Fruit fly (Drosophila melanogaster) whole organism: ENCODE measurements around the gene eag.
A peak's percentile ranks its signal among the peaks of the same experiment; 100 is the strongest.

Source experiments
- CG8478 ChIP-seq: fragments of >200 bp; optimal IDR thresholded peaks from 2 replicates; lab custom pipeline; 2018; ENCODE audit warnings: inconsistent platforms
- Dll ChIP-seq: fragments of >200 bp; optimal IDR thresholded peaks from 2 replicates; lab custom pipeline; 2017
- EcR ChIP-seq, 2 experiments: fragments of >200 bp; optimal IDR thresholded peaks; 2 replicates each; lab custom pipeline; 2017; ENCODE audit warnings: missing biosample characterization in 2 of 2, missing genetic modification characterization in 2 of 2, missing genetic modification reagents in 2 of 2
- pan ChIP-seq: fragments of >200 bp; optimal IDR thresholded peaks from 2 replicates; lab custom pipeline; 2017
- psq ChIP-seq: fragments of >200 bp; optimal IDR thresholded peaks from 2 replicates; lab custom pipeline; 2017
- usp ChIP-seq: fragments of >200 bp; optimal IDR thresholded peaks from 2 replicates; lab custom pipeline; 2017; ENCODE audit warnings: missing biosample characterization, missing genetic modification characterization, mixed read lengths

eag gene

dm6 chrX:14952845-14953720 is 2.2 kb upstream of the eag start, which contains the start of gene pdgy:
pdgy (minus strand) TSS chrX:14953532.
- no peak for TF ChIP-seq psq
- TF ChIP-seq usp (GFP tag; lab: Kevin White, UChicago): no peak
- peak; percentile 7 for TF ChIP-seq Dll (lab: Kevin White, UChicago)
- no peak for TF ChIP-seq pan
- no peak for TF ChIP-seq EcR (GFP tag; optimal IDR thresholded peaks at IDR 0.05; lab: Kevin White, UChicago)

- TF ChIP-seq psq (no peak), Dll (lab: Kevin White, UChicago) (no peak), usp (GFP tag; lab: Kevin White, UChicago) (no peak), EcR (GFP tag; optimal IDR thresholded peaks at IDR 0.05; lab: Kevin White, UChicago) (no peak), CG8478 (lab: Kevin White, UChicago) (no peak), pan (no peak)
Observed at dm6 chrX:14953896-14954295, 1.4 kb upstream of the eag start.

- TF ChIP-seq usp (GFP tag; lab: Kevin White, UChicago) (no peak), EcR (GFP tag; optimal IDR thresholded peaks at IDR 0.05; lab: Kevin White, UChicago) (no peak), Dll (lab: Kevin White, UChicago) (no peak), CG8478 (lab: Kevin White, UChicago) (no peak), pan (no peak)
Observed at dm6 chrX:14960856-14961255, 5.6 kb downstream of the eag start.

- no peak for TF ChIP-seq Dll (lab: Kevin White, UChicago)
- TF ChIP-seq psq: no peak
- TF ChIP-seq CG8478 (lab: Kevin White, UChicago): no peak
- TF ChIP-seq usp (GFP tag; lab: Kevin White, UChicago): no peak
- TF ChIP-seq pan: no peak
- TF ChIP-seq EcR (GFP tag; optimal IDR thresholded peaks at IDR 0.05; lab: Kevin White, UChicago): no peak
Observed at dm6 chrX:15019413-15019812, 64.1 kb downstream of the eag start.

dm6 chrX:15021021-15021477 is 65.8 kb downstream of the eag start:
- no peak for TF ChIP-seq psq
- no peak for TF ChIP-seq Dll (lab: Kevin White, UChicago)
- TF ChIP-seq EcR (GFP tag; optimal IDR thresholded peaks at IDR 0.05; lab: Kevin White, UChicago): no peak
- no peak for TF ChIP-seq pan
- no peak for TF ChIP-seq CG8478 (lab: Kevin White, UChicago)
- no peak for TF ChIP-seq usp (GFP tag; lab: Kevin White, UChicago)

dm6 chrX:15022219-15022618 is 66.9 kb downstream of the eag start:
- TF ChIP-seq EcR (GFP tag; optimal IDR thresholded peaks at IDR 0.05; lab: Kevin White, UChicago) (no peak), CG8478 (lab: Kevin White, UChicago) (no peak), usp (GFP tag; lab: Kevin White, UChicago) (no peak), psq (no peak), Dll (lab: Kevin White, UChicago) (no peak), pan (no peak)

- TF ChIP-seq Dll (lab: Kevin White, UChicago) (no peak), EcR (GFP tag; optimal IDR thresholded peaks at IDR 0.05; lab: Kevin White, UChicago) (no peak), usp (GFP tag; lab: Kevin White, UChicago) (no peak), pan (no peak), CG8478 (lab: Kevin White, UChicago) (no peak), psq (no peak)
Observed at dm6 chrX:15023395-15023794, 68.1 kb downstream of the eag start.

- TF ChIP-seq CG8478 (lab: Kevin White, UChicago) (no peak), Dll (lab: Kevin White, UChicago) (no peak), usp (GFP tag; lab: Kevin White, UChicago) (no peak), EcR (GFP tag; optimal IDR thresholded peaks at IDR 0.05; lab: Kevin White, UChicago) (no peak), pan (no peak), psq (no peak)
Observed at dm6 chrX:15023826-15024545, 68.7 kb downstream of the eag start, which contains the start of gene be. be (plus strand) TSS chrX:15024436.

dm6 chrX:15024728-15025127 is 69.5 kb downstream of the eag start:
- no peak for TF ChIP-seq usp (GFP tag; lab: Kevin White, UChicago)
- TF ChIP-seq CG8478 (lab: Kevin White, UChicago): no peak
- TF ChIP-seq EcR (GFP tag; optimal IDR thresholded peaks at IDR 0.05; lab: Kevin White, UChicago): no peak
- TF ChIP-seq psq: no peak
- no peak for TF ChIP-seq pan
- TF ChIP-seq Dll (lab: Kevin White, UChicago): no peak

- no peak for TF ChIP-seq EcR (GFP tag; optimal IDR thresholded peaks at IDR 0.05; lab: Kevin White, UChicago)
- no peak for TF ChIP-seq pan
- no peak for TF ChIP-seq Dll (lab: Kevin White, UChicago)
- no peak for TF ChIP-seq usp (GFP tag; lab: Kevin White, UChicago)
- TF ChIP-seq psq: no peak
- no peak for TF ChIP-seq CG8478 (lab: Kevin White, UChicago)
Observed at dm6 chrX:15025737-15026136, 70.5 kb downstream of the eag start.

- no peak for TF ChIP-seq Dll (lab: Kevin White, UChicago)
- no peak for TF ChIP-seq psq
Observed at dm6 chrX:15026897-15027296, 71.6 kb downstream of the eag start.

- no peak for TF ChIP-seq usp (GFP tag; lab: Kevin White, UChicago)
- TF ChIP-seq psq: no peak
- no peak for TF ChIP-seq EcR (GFP tag; optimal IDR thresholded peaks at IDR 0.05; lab: Kevin White, UChicago)
- no peak for TF ChIP-seq Dll (lab: Kevin White, UChicago)
- no peak for TF ChIP-seq pan
- TF ChIP-seq CG8478 (lab: Kevin White, UChicago): no peak
Observed at dm6 chrX:15028152-15028551, 72.9 kb downstream of the eag start.
